Fruit fly (Drosophila melanogaster) Kc167 (cell line): ENCODE data around the gene HipHop.

Experiments
- Myc ChIP-seq: fragments of >200 bp; optimal IDR thresholded peaks from 2 replicates; lab custom pipeline; 2017; ENCODE audit warnings: missing external identifiers
- Sin3A ChIP-seq: fragments of >200 bp; optimal IDR thresholded peaks from 2 replicates; lab custom pipeline; 2018; ENCODE audit warnings: missing external identifiers
- h ChIP-seq: fragments of >200 bp; optimal IDR thresholded peaks from 3 replicates; lab custom pipeline; 2018; ENCODE audit warnings: missing external identifiers
- insv ChIP-seq: fragments of >200 bp; optimal IDR thresholded peaks from 3 replicates; lab custom pipeline; 2018; ENCODE audit warnings: missing external identifiers
- psq ChIP-seq: fragments of >200 bp; optimal IDR thresholded peaks from 2 replicates; lab custom pipeline; 2017; ENCODE audit warnings: missing external identifiers
- ttk ChIP-seq: sonication (Bioruptor generic); optimal IDR thresholded peaks from 2 replicates; lab custom pipeline; 2017; ENCODE audit warnings: missing external identifiers

The HipHop gene

DNA sequence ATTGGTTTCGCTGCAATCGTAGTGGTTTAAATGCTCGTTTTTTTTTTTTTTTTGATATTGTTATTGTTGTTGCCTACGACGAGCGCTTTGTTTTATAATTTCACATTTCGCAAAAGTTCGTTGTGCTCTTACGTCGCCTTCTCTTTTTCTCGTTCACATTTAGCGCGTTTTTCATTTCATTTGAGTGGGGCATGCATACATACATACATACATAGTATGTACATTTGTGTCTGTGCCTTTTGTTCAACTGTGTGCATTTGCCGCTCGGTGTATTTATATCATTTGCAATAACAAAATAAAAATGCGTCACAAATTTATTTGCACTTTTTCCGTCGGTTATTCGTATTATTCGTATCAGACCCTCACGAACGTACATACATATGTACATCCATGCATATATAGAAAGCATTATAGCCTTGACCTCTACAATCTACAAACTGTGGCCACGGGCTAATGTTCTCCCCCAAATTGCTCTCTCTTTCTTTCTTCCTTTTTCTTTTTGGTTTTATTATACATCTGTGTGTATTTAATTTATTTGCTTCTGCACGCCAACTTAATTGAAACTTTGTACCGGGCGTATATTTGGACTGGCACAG is 8.7 kb upstream of the HipHop start:
- TF ChIP-seq insv (lab: Kevin White, UChicago) (no peak), Myc (no peak), psq (lab: Kevin White, UChicago) (no peak), Sin3A (lab: Kevin White, UChicago) (no peak), h (no peak), ttk (lab: Kevin White, UChicago) (no peak)

DNA sequence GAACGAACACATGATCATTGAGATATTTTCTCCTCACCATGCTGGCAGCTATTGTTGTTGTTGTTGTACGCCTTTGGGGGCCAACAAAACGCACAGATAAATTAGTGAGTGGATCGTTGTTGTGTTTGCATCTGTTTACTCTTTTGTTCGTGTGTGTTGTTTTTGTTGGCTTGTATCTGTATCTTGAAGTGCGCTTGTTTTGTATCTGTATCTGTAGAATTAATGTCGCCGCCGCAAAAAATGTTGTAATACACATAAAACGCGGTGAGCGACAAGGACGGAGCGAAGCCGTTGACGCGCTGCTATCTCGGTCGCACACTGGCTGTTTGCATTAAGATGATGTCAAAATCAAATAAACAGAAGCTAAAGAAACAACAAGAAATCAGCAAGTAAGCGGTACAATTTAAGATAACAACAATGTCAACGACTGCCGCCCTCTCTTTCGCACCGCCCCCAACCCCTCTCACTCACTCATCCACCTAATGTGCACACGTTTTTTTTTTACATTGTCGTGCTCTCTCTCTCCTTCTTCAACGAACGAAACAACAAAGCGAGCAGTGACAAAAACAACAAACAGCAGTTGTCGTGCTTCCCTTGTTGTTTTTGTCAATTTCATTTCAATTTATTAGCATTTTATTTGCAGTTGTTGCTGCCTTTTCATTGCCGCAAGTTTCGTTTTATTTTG is 6.9 kb upstream of the HipHop start:
- TF ChIP-seq ttk (lab: Kevin White, UChicago) (no peak), h (no peak), Sin3A (lab: Kevin White, UChicago) (no peak), insv (lab: Kevin White, UChicago) (no peak), psq (lab: Kevin White, UChicago) (no peak), Myc (no peak)

DNA sequence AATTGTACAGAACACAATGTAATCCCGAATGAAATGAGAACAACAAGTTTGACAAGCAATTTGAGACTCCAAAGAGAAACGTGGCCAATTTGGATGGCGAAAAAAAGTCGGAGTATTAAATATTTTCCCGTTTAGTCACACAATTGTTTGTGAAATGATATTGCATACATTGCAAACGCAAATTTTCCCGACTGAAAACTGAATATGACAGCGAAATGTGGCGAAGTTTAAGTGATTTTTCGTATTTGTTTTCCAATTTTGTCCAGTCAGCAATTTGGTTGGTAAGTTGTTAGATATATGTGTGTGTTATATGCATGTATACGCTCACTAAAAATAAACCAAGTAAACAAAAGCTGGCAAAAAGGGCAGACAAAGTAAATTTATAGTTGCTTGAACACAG is 4.8 kb upstream of the HipHop start:
- TF ChIP-seq insv (lab: Kevin White, UChicago) = no peak
- TF ChIP-seq Myc = no peak
- TF ChIP-seq ttk (lab: Kevin White, UChicago) = no peak
- TF ChIP-seq psq (lab: Kevin White, UChicago) = no peak
- TF ChIP-seq Sin3A (lab: Kevin White, UChicago) = no peak
- no peak for TF ChIP-seq h

DNA sequence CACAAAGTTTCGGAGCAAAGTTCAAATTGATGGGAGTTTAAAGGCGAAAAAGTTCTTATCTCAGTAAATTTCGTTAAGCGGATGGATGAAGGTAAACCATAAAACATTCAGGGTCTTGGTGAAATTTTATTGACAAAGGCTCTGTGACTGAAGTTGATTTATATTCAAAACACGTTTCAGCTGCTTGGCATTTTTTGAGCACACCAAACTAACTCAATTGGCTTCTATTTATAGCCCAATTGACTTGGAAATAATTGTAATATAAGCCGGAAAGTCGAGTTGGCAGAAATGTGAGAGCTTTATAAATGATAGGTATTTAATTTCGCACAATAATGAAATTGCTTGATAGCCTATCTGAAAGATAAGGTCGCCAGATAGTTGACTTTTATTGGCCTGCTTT is 4.3 kb upstream of the HipHop start:
- TF ChIP-seq h (no peak), ttk (lab: Kevin White, UChicago) (no peak), Sin3A (lab: Kevin White, UChicago) (no peak), psq (lab: Kevin White, UChicago) (no peak), insv (lab: Kevin White, UChicago) (no peak), Myc (no peak)

DNA sequence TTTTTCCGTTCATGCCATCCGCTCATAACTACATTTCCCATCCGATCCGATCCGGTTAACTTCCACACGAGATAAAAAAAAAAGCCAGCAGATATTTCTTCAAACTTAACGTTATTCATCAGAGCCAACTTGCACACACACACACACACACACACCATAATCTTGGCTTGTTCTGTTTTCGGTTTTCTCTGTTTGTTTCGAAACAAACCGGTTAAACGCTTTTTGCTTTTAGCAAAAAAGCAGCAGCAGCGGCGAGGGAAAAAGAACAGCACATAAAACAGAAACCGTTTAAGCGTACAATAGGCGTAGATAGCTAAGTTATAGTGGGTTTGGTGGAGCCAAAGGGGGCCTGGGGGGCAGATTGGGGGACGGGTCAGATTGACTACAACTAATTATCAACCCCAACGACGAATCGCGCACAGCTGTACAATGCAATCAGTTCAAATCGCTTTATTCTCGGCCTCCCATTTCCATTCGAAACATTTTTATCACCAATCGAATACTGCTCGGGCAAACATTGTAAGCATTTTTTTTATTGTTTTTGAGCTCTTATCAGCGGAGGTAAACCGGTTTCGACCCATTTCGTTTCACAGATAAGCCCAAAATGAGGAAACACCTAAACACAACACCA is 3.6 kb upstream of the HipHop start:
- no peak for TF ChIP-seq Myc
- no peak for TF ChIP-seq h
- TF ChIP-seq psq (lab: Kevin White, UChicago) = no peak
- TF ChIP-seq insv (lab: Kevin White, UChicago) = no peak
- no peak for TF ChIP-seq Sin3A (lab: Kevin White, UChicago)
- no peak for TF ChIP-seq ttk (lab: Kevin White, UChicago)

DNA sequence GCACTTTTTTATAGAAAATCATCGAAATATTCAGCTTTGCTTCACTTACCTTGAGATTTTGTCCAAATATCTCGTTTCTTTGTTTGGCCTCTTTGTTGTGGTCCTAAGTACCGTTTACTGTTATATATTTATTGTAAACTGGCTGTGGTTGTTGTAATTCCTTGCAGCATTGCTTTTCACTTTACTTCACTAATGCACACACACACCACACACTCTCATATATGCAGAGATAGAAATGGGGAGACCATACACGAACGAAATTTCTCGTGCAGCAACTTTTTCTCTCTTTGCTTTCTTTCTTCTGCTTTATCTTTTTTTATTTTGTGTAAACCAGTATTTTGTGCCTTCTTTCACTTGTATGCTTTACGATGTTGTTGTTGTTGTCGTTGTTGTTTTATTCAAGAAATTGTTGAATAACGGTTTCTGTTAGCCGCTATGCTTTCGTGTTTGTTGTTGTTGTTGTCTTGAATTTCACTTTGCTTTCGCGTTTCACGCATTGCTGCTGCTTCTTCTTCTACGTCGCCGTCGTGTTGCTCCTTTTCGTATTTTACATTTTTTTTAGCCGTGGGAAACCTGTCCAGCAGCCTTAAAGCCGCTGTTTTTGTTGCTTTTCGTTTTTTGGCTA is 1.6 kb upstream of the HipHop start:
- TF ChIP-seq h (no peak), psq (lab: Kevin White, UChicago) (no peak), insv (lab: Kevin White, UChicago) (no peak), ttk (lab: Kevin White, UChicago) (no peak), Sin3A (lab: Kevin White, UChicago) (no peak), Myc (no peak)

DNA sequence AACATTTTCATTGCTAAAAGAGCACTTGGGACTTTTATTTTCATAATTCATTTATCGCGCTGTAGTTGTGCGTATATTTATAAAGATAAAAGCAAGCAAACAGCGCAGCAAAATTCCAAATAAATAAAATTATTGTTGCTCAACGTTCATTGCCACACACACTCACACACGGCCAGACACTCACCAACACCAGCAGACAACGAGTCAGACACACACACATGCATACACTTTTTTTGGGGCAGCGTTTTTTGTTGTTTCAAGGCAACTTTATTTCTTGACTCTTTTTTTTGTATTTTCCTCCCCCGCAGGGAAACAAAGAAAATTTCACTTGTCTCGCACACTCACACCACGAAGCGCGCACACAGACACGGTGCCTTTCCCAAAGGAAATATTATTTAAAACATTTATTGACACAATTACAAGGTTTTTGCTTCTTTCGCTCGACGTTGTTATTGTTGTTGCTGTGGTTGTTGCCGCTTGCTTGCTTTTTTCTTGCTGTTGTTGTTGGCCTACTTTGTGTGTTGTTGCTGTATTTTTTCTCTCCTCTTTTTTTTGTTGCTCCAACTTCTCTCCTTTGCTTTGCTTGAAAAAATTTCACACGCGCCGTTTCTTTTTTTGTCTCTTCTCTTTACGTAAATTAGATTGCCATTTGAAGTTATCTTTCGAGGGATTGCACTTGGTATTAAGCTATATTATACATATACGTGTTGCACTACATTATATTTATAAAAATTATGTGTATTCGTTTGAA is 909 bp upstream of the HipHop start:
- no peak for TF ChIP-seq Sin3A (lab: Kevin White, UChicago)
- TF ChIP-seq Myc = no peak
- no peak for TF ChIP-seq ttk (lab: Kevin White, UChicago)
- TF ChIP-seq insv (lab: Kevin White, UChicago) = no peak
- TF ChIP-seq h = no peak
- no peak for TF ChIP-seq psq (lab: Kevin White, UChicago)

DNA sequence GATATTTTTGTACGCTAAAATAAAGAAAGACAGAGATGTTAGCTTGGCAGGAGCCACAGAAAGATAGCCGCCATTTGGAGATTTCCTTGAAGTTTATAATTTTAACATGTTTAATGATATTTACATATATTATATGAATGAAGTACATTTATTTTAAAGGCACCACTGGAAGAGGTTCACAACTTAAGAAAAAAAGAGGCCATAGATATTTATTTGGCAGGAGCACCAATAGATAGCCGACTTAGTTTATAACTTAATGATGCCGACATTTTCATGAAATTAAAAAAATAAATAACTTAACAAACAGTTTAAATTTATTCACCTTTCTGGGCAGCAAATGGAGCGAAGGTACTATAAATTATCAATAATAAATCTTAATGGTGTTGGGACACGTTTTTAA is 1.1 kb downstream of the HipHop start:
- TF ChIP-seq Sin3A (lab: Kevin White, UChicago) (no peak), Myc (no peak), h (no peak), ttk (lab: Kevin White, UChicago) (no peak), psq (lab: Kevin White, UChicago) (no peak), insv (lab: Kevin White, UChicago) (no peak)

DNA sequence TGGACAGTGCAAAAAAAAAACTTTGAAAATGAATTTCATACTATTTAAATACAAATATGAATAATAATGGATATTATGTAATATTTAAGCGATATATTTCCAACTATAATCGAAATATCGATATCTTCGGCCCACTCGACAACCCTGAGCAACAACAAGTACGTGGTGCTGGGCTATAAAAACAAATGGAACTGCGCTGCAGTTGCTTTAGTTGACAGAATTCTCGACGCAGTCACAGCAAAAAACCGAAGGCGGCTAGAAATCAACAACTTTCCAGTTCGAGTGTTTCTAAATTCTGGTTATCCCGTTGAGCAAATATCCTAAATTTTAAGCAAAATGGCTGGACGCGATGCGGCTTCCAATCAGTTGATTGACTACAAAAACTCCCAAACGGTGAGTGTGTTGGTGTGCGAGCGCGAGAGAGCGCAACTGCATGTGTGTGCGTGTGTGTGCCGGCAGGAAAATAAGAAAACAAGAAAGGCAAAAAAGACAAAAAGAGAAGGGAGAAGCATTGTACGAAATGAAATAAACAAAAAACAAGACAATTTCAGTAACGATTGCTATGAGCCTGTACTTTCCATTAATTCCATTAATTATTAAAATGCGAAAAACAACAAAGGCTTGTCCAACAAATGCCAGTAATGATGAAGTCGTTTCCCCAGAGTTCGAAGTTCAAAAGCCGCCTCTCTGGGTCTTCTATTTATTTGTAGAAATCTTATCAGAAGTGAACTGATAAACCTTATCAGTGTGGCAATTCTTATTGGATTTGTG is 1.7 kb downstream of the HipHop start, which contains the start of gene Cat:
Gene Cat, plus strand, starts transcription at position 155 of the 771 bp plus-strand sequence.
- TF ChIP-seq h = no peak

DNA sequence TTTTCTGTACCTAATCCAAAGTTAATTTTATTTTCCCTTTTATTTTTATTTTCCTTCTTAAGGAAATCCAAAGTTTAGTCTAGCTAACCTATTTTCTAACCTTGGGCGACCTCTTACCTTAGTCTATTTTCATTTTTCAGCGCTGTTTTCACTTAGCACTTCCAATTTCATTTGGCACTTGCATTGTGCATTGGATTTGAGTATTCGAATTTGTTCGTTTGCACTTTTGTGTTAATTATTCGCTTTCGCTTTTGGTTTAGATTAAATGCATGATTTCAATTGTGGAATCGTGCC is 2.2 kb downstream of the HipHop start:
- TF ChIP-seq psq (lab: Kevin White, UChicago) (no peak), Myc (no peak), insv (lab: Kevin White, UChicago) (no peak), ttk (lab: Kevin White, UChicago) (no peak), Sin3A (lab: Kevin White, UChicago) (no peak), h (no peak)

DNA sequence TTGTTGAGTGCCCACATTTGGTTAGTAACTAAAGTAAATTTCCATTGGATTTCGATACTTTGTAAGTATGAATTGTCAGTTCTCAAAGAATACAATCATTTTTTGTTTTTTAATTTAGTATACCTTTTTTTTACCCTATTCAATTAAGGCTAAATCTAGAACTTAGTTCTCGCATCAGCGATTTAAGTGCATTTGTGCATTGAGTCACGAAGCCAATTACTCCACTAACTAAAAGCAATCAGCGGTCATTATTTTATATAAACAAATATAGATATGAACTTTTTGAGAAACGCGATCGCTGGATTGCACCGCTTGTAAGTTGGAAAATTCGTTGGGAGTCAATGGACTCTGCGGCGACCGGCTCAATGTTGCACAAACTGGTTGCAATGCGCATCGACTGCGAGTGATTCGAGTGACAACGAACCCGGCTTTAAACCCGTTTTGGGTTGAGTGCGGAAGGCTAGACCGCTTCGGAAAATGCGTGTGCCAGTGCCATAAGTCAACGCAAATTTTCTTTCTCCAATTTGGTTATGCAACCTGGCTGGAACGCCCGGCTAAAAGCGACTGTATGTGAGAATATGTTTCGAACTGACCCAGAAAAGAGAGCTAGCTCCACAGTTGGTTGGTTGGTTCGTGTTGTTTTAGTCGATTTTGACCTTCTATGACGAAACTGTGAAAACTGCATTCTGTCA is 3.0 kb downstream of the HipHop start:
- TF ChIP-seq h (no peak), Myc (no peak), psq (lab: Kevin White, UChicago) (no peak), Sin3A (lab: Kevin White, UChicago) (no peak), ttk (lab: Kevin White, UChicago) (no peak), insv (lab: Kevin White, UChicago) (no peak)
